Worm (Caenorhabditis elegans) whole organism, young adult: ENCODE data around the gene C55A6.10.

Experiments used
- B0035.1 ChIP-seq: sonication (generic microtip); optimal IDR thresholded peaks from 2 replicates; lab custom pipeline; 2016; ENCODE audit warnings: missing genetic modification characterization, mild to moderate bottlenecking, missing compliant biosample characterization, missing genotype, missing genetic modification reagents
- B0336.3 ChIP-seq: fragments of 200-800 bp; sonication (Bioruptor generic); IDR thresholded peaks from 2 replicates; pipeline ENCODE4 v1.3.6; 2022; ENCODE audit warnings: missing genetic modification characterization, missing compliant biosample characterization
- D2030.7 ChIP-seq: fragments of 200-800 bp; sonication (Bioruptor generic); IDR thresholded peaks from 2 replicates; pipeline ENCODE4 v1.3.6; 2022; ENCODE audit warnings: missing genetic modification reagents, missing genetic modification characterization, missing compliant biosample characterization
- F23B12.7 ChIP-seq: sonication (generic microtip); optimal IDR thresholded peaks from 2 replicates; lab custom pipeline; 2017; ENCODE audit warnings: missing genetic modification characterization, mild to moderate bottlenecking, missing compliant biosample characterization, antibody characterized with exemption, moderate library complexity; ENCODE audit not compliant: insufficient read depth
- F33H1.4 ChIP-seq: fragments of 200-800 bp; sonication (Bioruptor generic); IDR thresholded peaks from 2 replicates; pipeline ENCODE4 v1.3.6; 2022; ENCODE audit warnings: missing genetic modification reagents, missing genetic modification characterization, missing compliant biosample characterization
- F39B2.1 ChIP-seq: fragments of 200-800 bp; sonication (Bioruptor generic); IDR thresholded peaks from 2 replicates; pipeline ENCODE4 v1.3.6; 2022; ENCODE audit warnings: missing genetic modification reagents, missing genetic modification characterization, missing compliant biosample characterization
- F49E8.2 ChIP-seq: sonication (generic microtip); optimal IDR thresholded peaks from 3 replicates; lab custom pipeline; 2017; ENCODE audit warnings: missing genetic modification characterization, mild to moderate bottlenecking, missing compliant biosample characterization, antibody characterized with exemption, moderate library complexity; ENCODE audit not compliant: insufficient read depth
- F52B5.7 ChIP-seq: sonication (generic microtip); optimal IDR thresholded peaks from 2 replicates; lab custom pipeline; 2016; ENCODE audit warnings: mild to moderate bottlenecking, missing genetic modification characterization, missing compliant biosample characterization
- K12H6.12 ChIP-seq: fragments of 200-800 bp; sonication (Bioruptor generic); optimal IDR thresholded peaks from 2 replicates; lab custom pipeline; 2018; ENCODE audit warnings: mild to moderate bottlenecking, missing genetic modification characterization, missing compliant biosample characterization
- Y95B8A.8 ChIP-seq: fragments of 200-800 bp; sonication (Bioruptor generic); IDR thresholded peaks from 2 replicates; pipeline ENCODE4 v1.3.6; 2022; ENCODE audit warnings: missing genetic modification reagents, missing genetic modification characterization, missing compliant biosample characterization
- ZK185.1 ChIP-seq: sonication (generic microtip); optimal IDR thresholded peaks from 2 replicates; lab custom pipeline; 2016; ENCODE audit warnings: mild to moderate bottlenecking, missing genetic modification characterization, missing compliant biosample characterization; ENCODE audit not compliant: poor library complexity, severe bottlenecking
- akir-1 ChIP-seq: fragments of 200-800 bp; sonication (Bioruptor generic); optimal IDR thresholded peaks from 2 replicates; lab custom pipeline; 2018; ENCODE audit warnings: mild to moderate bottlenecking, missing genetic modification characterization, moderate library complexity, missing compliant biosample characterization
- attf-3 ChIP-seq: fragments of 200-800 bp; sonication (Bioruptor generic); conservative IDR thresholded peaks from 2 replicates; pipeline ENCODE4 v1.3.6; 2022; ENCODE audit warnings: missing genetic modification reagents, missing genetic modification characterization, missing compliant biosample characterization
- attf-6 ChIP-seq: fragments of 200-800 bp; sonication (Bioruptor generic); IDR thresholded peaks from 2 replicates; pipeline ENCODE4 v1.3.6; 2022; ENCODE audit warnings: missing genetic modification reagents, missing genetic modification characterization, missing compliant biosample characterization
- die-1 ChIP-seq: sonication (generic microtip); optimal IDR thresholded peaks from 2 replicates; lab custom pipeline; 2016; ENCODE audit warnings: missing genotype, mild to moderate bottlenecking, missing genetic modification characterization, missing compliant biosample characterization
- dox-1 ChIP-seq: fragments of 200-800 bp; sonication (Bioruptor generic); IDR thresholded peaks from 2 replicates; pipeline ENCODE4 v1.3.6; 2022; ENCODE audit warnings: missing genetic modification reagents, missing genetic modification characterization, missing compliant biosample characterization
- dpff-1 ChIP-seq: sonication (generic microtip); optimal IDR thresholded peaks from 2 replicates; lab custom pipeline; 2017; ENCODE audit warnings: mild to moderate bottlenecking, missing genetic modification characterization, missing compliant biosample characterization
- dpl-1 ChIP-seq: fragments of 150-350 bp; optimal IDR thresholded peaks from 2 replicates; lab custom pipeline; 2014; ENCODE audit warnings: missing biosample characterization, missing genetic modification reagents, missing genetic modification characterization
- efl-1 ChIP-seq: fragments of 150-350 bp; optimal IDR thresholded peaks from 2 replicates; lab custom pipeline; 2014; ENCODE audit warnings: missing biosample characterization, missing genetic modification reagents, missing genetic modification characterization
- egrh-3 ChIP-seq: fragments of 200-800 bp; sonication (Bioruptor generic); IDR thresholded peaks from 2 replicates; pipeline ENCODE4 v1.3.6; 2022; ENCODE audit warnings: missing genetic modification reagents, missing genetic modification characterization, missing compliant biosample characterization
- ekl-4 ChIP-seq: fragments of 200-800 bp; sonication (Bioruptor generic); IDR thresholded peaks from 2 replicates; pipeline ENCODE4 v1.3.6; 2022; ENCODE audit warnings: missing genetic modification reagents, missing genetic modification characterization, missing compliant biosample characterization
- fkh-3 ChIP-seq: sonication (generic microtip); optimal IDR thresholded peaks from 2 replicates; lab custom pipeline; 2016; ENCODE audit warnings: mild to moderate bottlenecking, missing genetic modification characterization, missing compliant biosample characterization
- hmg-1.2 ChIP-seq: fragments of 200-800 bp; sonication (Bioruptor generic); IDR thresholded peaks from 2 replicates; pipeline ENCODE4 v1.3.6; 2022; ENCODE audit warnings: missing genetic modification reagents, missing genetic modification characterization, missing compliant biosample characterization
- hmg-20 ChIP-seq: fragments of 200-800 bp; sonication (Bioruptor generic); IDR thresholded peaks from 2 replicates; pipeline ENCODE4 v1.3.6; 2022; ENCODE audit warnings: missing genetic modification reagents, missing genetic modification characterization, missing compliant biosample characterization
- lag-1 ChIP-seq: fragments of 200-800 bp; sonication (Bioruptor generic); IDR thresholded peaks from 2 replicates; pipeline ENCODE4 v1.3.6; 2022; ENCODE audit warnings: missing genetic modification reagents, missing genetic modification characterization, missing compliant biosample characterization
- lin-26 ChIP-seq: fragments of 200-800 bp; sonication (Bioruptor generic); IDR thresholded peaks from 2 replicates; pipeline ENCODE4 v1.3.6; 2022; ENCODE audit warnings: missing genetic modification reagents, missing genetic modification characterization, missing compliant biosample characterization
- lsl-1 ChIP-seq: fragments of 200-800 bp; sonication (Bioruptor generic); optimal IDR thresholded peaks from 2 replicates; lab custom pipeline; 2018; ENCODE audit warnings: mild to moderate bottlenecking, missing genetic modification characterization, moderate library complexity, missing compliant biosample characterization
- madf-8 ChIP-seq: fragments of 200-800 bp; sonication (Bioruptor generic); conservative IDR thresholded peaks from 2 replicates; pipeline ENCODE4 v1.3.6; 2022; ENCODE audit warnings: missing genetic modification reagents, missing genetic modification characterization, missing compliant biosample characterization
- mcd-1 ChIP-seq: fragments of 200-800 bp; sonication (Bioruptor generic); IDR thresholded peaks from 2 replicates; pipeline ENCODE4 v1.3.6; 2022; ENCODE audit warnings: missing genetic modification reagents, missing genetic modification characterization, missing compliant biosample characterization
- mes-4 ChIP-seq: sonication (generic microtip); optimal IDR thresholded peaks from 2 replicates; lab custom pipeline; 2016; ENCODE audit warnings: missing genotype, missing genetic modification characterization, missing compliant biosample characterization
- nfya-1 ChIP-seq: sonication (generic microtip); optimal IDR thresholded peaks from 2 replicates; lab custom pipeline; 2017; ENCODE audit warnings: antibody characterized with exemption, missing compliant biosample characterization, missing genetic modification characterization, borderline replicate concordance; ENCODE audit not compliant: insufficient read depth
- rcor-1 ChIP-seq: fragments of 200-800 bp; sonication (Bioruptor generic); IDR thresholded peaks from 2 replicates; pipeline ENCODE4 v1.3.6; 2022; ENCODE audit warnings: missing genetic modification reagents, missing genetic modification characterization, missing compliant biosample characterization
- repo-1 ChIP-seq: sonication (generic microtip); optimal IDR thresholded peaks from 2 replicates; lab custom pipeline; 2017; ENCODE audit warnings: mild to moderate bottlenecking, missing genetic modification characterization, missing compliant biosample characterization
- snpc-1.1 ChIP-seq: sonication (generic microtip); optimal IDR thresholded peaks from 2 replicates; lab custom pipeline; 2017; ENCODE audit warnings: missing genetic modification characterization, mild to moderate bottlenecking, missing compliant biosample characterization, antibody characterized with exemption, moderate library complexity, missing genotype, missing genetic modification reagents; ENCODE audit not compliant: insufficient read depth
- snpc-3.4 ChIP-seq: sonication (generic microtip); optimal IDR thresholded peaks from 2 replicates; lab custom pipeline; 2017; ENCODE audit warnings: missing genetic modification characterization, mild to moderate bottlenecking, missing compliant biosample characterization, antibody characterized with exemption, moderate library complexity, missing genotype, missing genetic modification reagents
- snpc-4 ChIP-seq, 5 experiments: fragments of 150-350 bp in 1 of 5; sonication (generic microtip) in 4 of 5; optimal IDR thresholded peaks; 2 replicates each; lab custom pipeline; 2014 to 2018; ENCODE audit warnings: missing genetic modification characterization in 5 of 5, missing biosample characterization in 3 of 5, antibody characterized with exemption in 2 of 5, mild to moderate bottlenecking in 2 of 5, missing compliant biosample characterization in 2 of 5, missing genotype in 2 of 5, moderate library complexity in 2 of 5, missing genetic modification reagents in 1 of 5
- tbp1 ChIP-seq: fragments of 200-800 bp; sonication (Bioruptor generic); optimal IDR thresholded peaks from 2 replicates; lab custom pipeline; 2018; ENCODE audit warnings: mild to moderate bottlenecking, missing genetic modification characterization, missing compliant biosample characterization
- xnd-1 ChIP-seq: sonication (generic microtip); optimal IDR thresholded peaks from 2 replicates; lab custom pipeline; 2016; ENCODE audit warnings: missing genotype, missing genetic modification reagents, missing genetic modification characterization, missing compliant biosample characterization

Gene C55A6.10

DNA sequence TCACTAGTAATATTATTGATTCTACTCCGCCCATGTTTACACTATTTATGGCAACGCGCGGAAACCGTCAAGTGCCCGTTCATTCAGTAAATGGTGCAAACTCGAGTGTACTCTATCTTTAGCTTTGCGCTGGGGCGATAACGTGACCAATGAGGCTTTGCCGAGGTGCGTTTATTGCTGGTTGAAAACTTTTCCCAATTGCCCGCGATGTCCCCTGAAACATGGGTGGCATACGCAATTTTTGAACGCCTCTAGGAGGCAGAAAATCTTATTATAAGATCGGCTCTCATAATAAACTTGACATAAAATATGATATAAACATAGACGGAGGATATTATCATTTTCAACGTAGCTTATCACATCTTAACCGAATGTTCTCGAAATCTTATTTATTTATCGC, 27.1 kb upstream of the C55A6.10 start:
- TF ChIP-seq snpc-1.1 = peak; percentile 91
- TF ChIP-seq tbp1 = peak; percentile 53
- TF ChIP-seq madf-8 = peak; percentile 35; the same call in 1 of the 2 replicates
- TF ChIP-seq dox-1 (GFP tag; lab: Robert Waterston, UW) = peak; percentile 66
- TF ChIP-seq hmg-1.2 (GFP tag; lab: Robert Waterston, UW) = peak; percentile 54
- peak; percentile 8; the same call in 1 of the 2 replicates for TF ChIP-seq F39B2.1 (GFP tag; lab: Robert Waterston, UW)
- TF ChIP-seq snpc-4 (GFP tag; optimal IDR thresholded peaks at IDR 0.05; lab: Kevin White, UChicago) = peak; percentile 76
- TF ChIP-seq snpc-4 (tag; optimal IDR thresholded peaks at IDR 0.05; lab: Kevin White, UChicago) = peak; percentile 56 to 92 (median 84)
- 0 out of 2 replicates have a peak, but pooled peaks have one; percentile 62 for TF ChIP-seq ekl-4
- peak; percentile 0 for TF ChIP-seq efl-1 (GFP tag; lab: Kevin White, UChicago)
- TF ChIP-seq F49E8.2 (tag; lab: Kevin White, UChicago) = peak; percentile 33
- peak; percentile 47 for TF ChIP-seq snpc-3.4 (tag; lab: Kevin White, UChicago)
- TF ChIP-seq rcor-1 (GFP tag; lab: Robert Waterston, UW) = peak; percentile 33; the same call in 1 of the 2 replicates
- TF ChIP-seq B0336.3 (GFP tag; lab: Robert Waterston, UW) = peak; percentile 46; the same call in 1 of the 2 replicates
- TF ChIP-seq lsl-1 (GFP tag; lab: Kevin White, UChicago) = peak; percentile 31
- peak; percentile 26 for TF ChIP-seq F33H1.4 (GFP tag; lab: Robert Waterston, UW)
- TF ChIP-seq attf-6 (GFP tag; lab: Robert Waterston, UW) = peak; percentile 49; the same call in 1 of the 2 replicates
- TF ChIP-seq D2030.7 = peak; percentile 81
- peak; percentile 12 for TF ChIP-seq xnd-1 (tag; lab: Kevin White, UChicago)

DNA sequence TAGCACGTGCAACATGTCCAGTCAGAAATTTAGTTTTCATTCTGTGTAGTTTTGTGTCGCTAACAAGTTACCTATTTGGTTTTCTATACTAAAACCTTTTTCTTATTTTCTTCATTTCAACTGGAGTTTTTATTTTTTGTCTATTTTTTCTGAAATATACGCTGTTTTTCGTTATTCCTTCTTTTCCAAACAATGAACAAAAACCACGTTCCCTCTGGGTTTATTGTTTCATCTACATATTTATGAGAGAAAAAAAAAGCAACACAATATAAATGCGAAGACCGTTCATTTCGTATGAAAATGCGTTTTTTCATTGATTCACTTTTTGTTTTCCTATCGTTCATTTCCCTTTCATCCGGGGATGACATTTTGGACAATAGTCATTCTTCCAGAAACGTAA, 25.7 kb upstream of the C55A6.10 start, which contains the start of gene T11F9.22:
Gene T11F9.22 (plus strand): TSS at position 301 of the 400 bp plus-strand sequence.
- TF ChIP-seq egrh-3 (GFP tag; lab: Robert Waterston, UW) = no peak
- no peak for TF ChIP-seq fkh-3
- TF ChIP-seq F23B12.7 = no peak
- no peak for TF ChIP-seq dpl-1
- TF ChIP-seq lag-1 (GFP tag; lab: Robert Waterston, UW) = no peak
- no peak for TF ChIP-seq B0035.1
- TF ChIP-seq mes-4 (tag; lab: Kevin White, UChicago) = no peak
- TF ChIP-seq Y95B8A.8 (GFP tag; lab: Robert Waterston, UW) = no peak
- TF ChIP-seq ZK185.1 = no peak
- no peak for TF ChIP-seq akir-1 (GFP tag; lab: Kevin White, UChicago)
- no peak for TF ChIP-seq dpff-1
- TF ChIP-seq repo-1 (tag; lab: Kevin White, UChicago) = no peak
- no peak for TF ChIP-seq attf-3 (GFP tag; lab: Robert Waterston, UW)
- no peak for TF ChIP-seq nfya-1 (tag; lab: Kevin White, UChicago)
- no peak for TF ChIP-seq K12H6.12 (tag; lab: Kevin White, UChicago)
- TF ChIP-seq F52B5.7 (tag; lab: Kevin White, UChicago) = no peak
- TF ChIP-seq die-1 (tag; lab: Kevin White, UChicago) = no peak
- TF ChIP-seq mcd-1 = no peak
- TF ChIP-seq lin-26 = no peak
- no peak for TF ChIP-seq hmg-20 (GFP tag; lab: Robert Waterston, UW)
